Worm (Caenorhabditis elegans) whole organism, L1 larva: ENCODE measurements around the gene egl-18.

Experiments
- C16A3.4 ChIP-seq: fragments of 150-350 bp; optimal IDR thresholded peaks from 2 replicates; lab custom pipeline; 2014; ENCODE audit warnings: missing biosample characterization, missing genetic modification characterization
- F16B12.6 ChIP-seq: fragments of 150-350 bp; optimal IDR thresholded peaks from 2 replicates; lab custom pipeline; 2014; ENCODE audit warnings: missing biosample characterization, missing genetic modification characterization
- Y116A8C.19 ChIP-seq: sonication (generic microtip); optimal IDR thresholded peaks from 2 replicates; lab custom pipeline; 2016; ENCODE audit warnings: missing compliant biosample characterization, missing genetic modification characterization, borderline replicate concordance
- aha-1 ChIP-seq: fragments of 150-350 bp; optimal IDR thresholded peaks from 2 replicates; lab custom pipeline; 2014; ENCODE audit warnings: missing biosample characterization, missing genetic modification characterization
- aly-2 ChIP-seq: fragments of 150-350 bp; optimal IDR thresholded peaks from 2 replicates; lab custom pipeline; 2014; ENCODE audit warnings: missing biosample characterization, missing genetic modification characterization
- ama-1 ChIP-seq: fragments of 150-350 bp; optimal IDR thresholded peaks from 2 replicates; lab custom pipeline; 2014
- ceh-63 ChIP-seq: fragments of 200-800 bp; sonication (Bioruptor generic); optimal IDR thresholded peaks from 2 replicates; lab custom pipeline; 2018; ENCODE audit warnings: mild to moderate bottlenecking, missing genetic modification characterization, missing compliant biosample characterization
- ceh-88 ChIP-seq: fragments of 200-800 bp; sonication (Bioruptor generic); IDR thresholded peaks from 2 replicates; pipeline ENCODE4 v1.3.6; 2022; ENCODE audit warnings: missing genetic modification characterization, missing compliant biosample characterization
- ceh-90 ChIP-seq: sonication (generic microtip); optimal IDR thresholded peaks from 2 replicates; lab custom pipeline; 2016; ENCODE audit warnings: missing genetic modification characterization, missing compliant biosample characterization
- dpl-1 ChIP-seq, 3 experiments: fragments of 150-350 bp in 2 of 3; sonication (generic microtip) in 1 of 3; optimal IDR thresholded peaks; 2 replicates each; lab custom pipeline; 2014 to 2017; ENCODE audit warnings: missing biosample characterization in 3 of 3, missing genetic modification characterization in 3 of 3, missing genetic modification reagents in 3 of 3
- efl-1 ChIP-seq, 4 experiments: fragments of 150-350 bp; optimal IDR thresholded peaks in 3 of 4; peaks in 1 of 4; 1 replicate in 1 of 4; 2 replicates in 3 of 4; lab custom pipeline; 2014; ENCODE audit warnings: missing biosample characterization in 2 of 4, missing genetic modification characterization in 2 of 4, missing genetic modification reagents in 2 of 4
- efl-3 ChIP-seq: fragments of 200-800 bp; sonication (Bioruptor generic); optimal IDR thresholded peaks from 2 replicates; lab custom pipeline; 2018; ENCODE audit warnings: mild to moderate bottlenecking, missing genetic modification characterization, missing compliant biosample characterization
- egl-13 ChIP-seq: sonication (generic microtip); optimal IDR thresholded peaks from 2 replicates; lab custom pipeline; 2016; ENCODE audit warnings: missing genotype, missing genetic modification reagents, missing genetic modification characterization, missing compliant biosample characterization
- elt-2 ChIP-seq: sonication (generic microtip); optimal IDR thresholded peaks from 2 replicates; lab custom pipeline; 2016; ENCODE audit warnings: missing genetic modification characterization, mild to moderate bottlenecking, inconsistent platforms, missing compliant biosample characterization, missing genetic modification reagents
- elt-3 ChIP-seq, 6 experiments: fragments of 150-350 bp in 1 of 6; sonication (generic microtip); optimal IDR thresholded peaks; 2 replicates each; lab custom pipeline; 2017 to 2018; ENCODE audit warnings: missing biosample characterization in 6 of 6, missing genetic modification characterization in 6 of 6, inconsistent platforms in 1 of 6
- fkh-10 ChIP-seq: sonication (generic microtip); optimal IDR thresholded peaks from 2 replicates; lab custom pipeline; 2017; ENCODE audit warnings: missing biosample characterization, missing genetic modification reagents, missing genetic modification characterization
- fkh-4 ChIP-seq: sonication (generic microtip); optimal IDR thresholded peaks from 2 replicates; lab custom pipeline; 2016; ENCODE audit warnings: missing compliant biosample characterization, missing genetic modification characterization, borderline replicate concordance
- grh-1 ChIP-seq: fragments of 200-800 bp; sonication (Bioruptor generic); IDR thresholded peaks from 2 replicates; pipeline ENCODE4 v1.3.6; 2022; ENCODE audit warnings: missing genetic modification reagents, missing genetic modification characterization, missing compliant biosample characterization
- hlh-17 ChIP-seq: fragments of 200-800 bp; sonication (Bioruptor generic); optimal IDR thresholded peaks from 2 replicates; lab custom pipeline; 2018; ENCODE audit warnings: missing genetic modification characterization, mild to moderate bottlenecking, missing compliant biosample characterization, moderate library complexity, borderline replicate concordance
- hlh-4 ChIP-seq: sonication (generic microtip); optimal IDR thresholded peaks from 2 replicates; lab custom pipeline; 2016; ENCODE audit warnings: mild to moderate bottlenecking, missing genetic modification characterization, missing compliant biosample characterization
- hpl-2 ChIP-seq: fragments of 150-350 bp; optimal IDR thresholded peaks from 2 replicates; lab custom pipeline; 2014; ENCODE audit warnings: missing biosample characterization, missing genetic modification reagents, missing genetic modification characterization
- irx-1 ChIP-seq: sonication (generic microtip); optimal IDR thresholded peaks from 2 replicates; lab custom pipeline; 2016; ENCODE audit warnings: missing genetic modification characterization, missing compliant biosample characterization
- isw-1 ChIP-seq: fragments of 200-800 bp; sonication (Bioruptor generic); IDR thresholded peaks from 2 replicates; pipeline ENCODE4 v1.3.6; 2022; ENCODE audit warnings: missing genetic modification characterization, missing compliant biosample characterization
- lin-14 ChIP-seq: fragments of 200-800 bp; sonication (Bioruptor generic); optimal IDR thresholded peaks from 2 replicates; lab custom pipeline; 2018; ENCODE audit warnings: mild to moderate bottlenecking, missing genetic modification characterization, moderate library complexity, missing compliant biosample characterization
- lin-15B ChIP-seq: fragments of 150-350 bp; sonication (generic microtip); optimal IDR thresholded peaks from 3 replicates; lab custom pipeline; 2014; ENCODE audit warnings: missing biosample characterization, missing genetic modification characterization
- lin-35 ChIP-seq, 2 experiments: fragments of 150-350 bp; optimal IDR thresholded peaks; 2 replicates each; lab custom pipeline; 2014; ENCODE audit warnings: missing biosample characterization in 2 of 2, missing genetic modification characterization in 2 of 2, missing genetic modification reagents in 2 of 2
- lir-3 ChIP-seq: sonication (generic microtip); optimal IDR thresholded peaks from 2 replicates; lab custom pipeline; 2016; ENCODE audit warnings: mild to moderate bottlenecking, missing genetic modification characterization, moderate library complexity, missing compliant biosample characterization; ENCODE audit not compliant: poor library complexity
- lsy-2 ChIP-seq, 2 experiments: fragments of 150-350 bp; optimal IDR thresholded peaks; 2 replicates each; lab custom pipeline; 2014; ENCODE audit warnings: missing biosample characterization in 2 of 2, missing genetic modification characterization in 2 of 2
- mab-9 ChIP-seq: fragments of 200-800 bp; sonication (Bioruptor generic); IDR thresholded peaks from 2 replicates; pipeline ENCODE4 v1.3.6; 2022; ENCODE audit warnings: missing genetic modification reagents, missing genetic modification characterization, missing compliant biosample characterization
- nhr-11 ChIP-seq: fragments of 150-350 bp; optimal IDR thresholded peaks from 2 replicates; lab custom pipeline; 2014; ENCODE audit warnings: missing biosample characterization, missing genetic modification characterization
- nhr-12 ChIP-seq: sonication (generic microtip); optimal IDR thresholded peaks from 2 replicates; lab custom pipeline; 2017; ENCODE audit warnings: missing biosample characterization, missing genetic modification characterization
- nhr-19 ChIP-seq: fragments of 200-800 bp; sonication (Bioruptor generic); conservative IDR thresholded peaks from 2 replicates; pipeline ENCODE4 v1.3.6; 2022; ENCODE audit warnings: missing genetic modification characterization, missing compliant biosample characterization
- nhr-20 ChIP-seq: sonication (generic microtip); optimal IDR thresholded peaks from 2 replicates; lab custom pipeline; 2016; ENCODE audit warnings: mild to moderate bottlenecking, missing genetic modification characterization, missing compliant biosample characterization
- nhr-237 ChIP-seq: fragments of 150-350 bp; optimal IDR thresholded peaks from 2 replicates; lab custom pipeline; 2014; ENCODE audit warnings: missing biosample characterization, missing genetic modification characterization
- nhr-28 ChIP-seq: fragments of 150-350 bp; optimal IDR thresholded peaks from 2 replicates; lab custom pipeline; 2014; ENCODE audit warnings: missing biosample characterization, missing genetic modification characterization
- nhr-47 ChIP-seq: sonication (generic microtip); optimal IDR thresholded peaks from 2 replicates; lab custom pipeline; 2016; ENCODE audit warnings: mild to moderate bottlenecking, missing genetic modification characterization, moderate library complexity, missing compliant biosample characterization
- nhr-71 ChIP-seq: sonication (generic microtip); optimal IDR thresholded peaks from 2 replicates; lab custom pipeline; 2016; ENCODE audit warnings: mild to moderate bottlenecking, missing genetic modification characterization, moderate library complexity, missing compliant biosample characterization
- nhr-85 ChIP-seq: sonication (generic microtip); peaks from one replicate; lab custom pipeline; 2016; ENCODE audit warnings: missing genetic modification characterization, inconsistent platforms, missing compliant biosample characterization
- nhr-90 ChIP-seq: sonication (generic microtip); optimal IDR thresholded peaks from 2 replicates; lab custom pipeline; 2016; ENCODE audit warnings: mild to moderate bottlenecking, missing genetic modification characterization, missing compliant biosample characterization; ENCODE audit not compliant: poor library complexity
- pax-3 ChIP-seq: fragments of 200-800 bp; sonication (Bioruptor generic); optimal IDR thresholded peaks from 2 replicates; lab custom pipeline; 2018; ENCODE audit warnings: mild to moderate bottlenecking, missing genetic modification characterization, moderate library complexity, missing compliant biosample characterization
- pqm-1 ChIP-seq: sonication (generic microtip); optimal IDR thresholded peaks from 3 replicates; lab custom pipeline; 2017; ENCODE audit warnings: missing biosample characterization, missing genetic modification characterization
- rnt-1 ChIP-seq: sonication (generic microtip); optimal IDR thresholded peaks from 2 replicates; lab custom pipeline; 2016; ENCODE audit warnings: mild to moderate bottlenecking, missing genetic modification characterization, moderate library complexity, missing compliant biosample characterization
- snpc-4 ChIP-seq: fragments of 150-350 bp; optimal IDR thresholded peaks from 2 replicates; lab custom pipeline; 2014; ENCODE audit warnings: missing biosample characterization, missing genetic modification characterization
- snu-23 ChIP-seq: sonication (generic microtip); optimal IDR thresholded peaks from 2 replicates; lab custom pipeline; 2016; ENCODE audit warnings: missing genetic modification characterization, missing compliant biosample characterization
- swsn-7 ChIP-seq: sonication (generic microtip); optimal IDR thresholded peaks from 2 replicates; lab custom pipeline; 2016; ENCODE audit warnings: missing genetic modification characterization, missing compliant biosample characterization
- tlp-1 ChIP-seq: fragments of 150-350 bp; optimal IDR thresholded peaks from 2 replicates; lab custom pipeline; 2014; ENCODE audit warnings: missing biosample characterization, missing genetic modification characterization
- unc-30 ChIP-seq: sonication (generic microtip); optimal IDR thresholded peaks from 2 replicates; lab custom pipeline; 2017; ENCODE audit warnings: missing biosample characterization, missing genetic modification characterization
- unc-62 ChIP-seq: fragments of 150-350 bp; optimal IDR thresholded peaks from 2 replicates; lab custom pipeline; 2014; ENCODE audit warnings: missing biosample characterization, missing genetic modification reagents, missing genetic modification characterization
- unc-86 ChIP-seq: sonication (generic microtip); optimal IDR thresholded peaks from 2 replicates; lab custom pipeline; 2016; ENCODE audit warnings: missing genetic modification characterization, missing compliant biosample characterization
- vab-15 ChIP-seq: sonication (generic microtip); optimal IDR thresholded peaks from 2 replicates; lab custom pipeline; 2017; ENCODE audit warnings: missing genotype, mild to moderate bottlenecking, missing genetic modification characterization, missing compliant biosample characterization
- zip-4 ChIP-seq: fragments of 200-800 bp; sonication (Bioruptor generic); optimal IDR thresholded peaks from 2 replicates; lab custom pipeline; 2018; ENCODE audit warnings: mild to moderate bottlenecking, missing genetic modification characterization, moderate library complexity, missing compliant biosample characterization
- ztf-4 ChIP-seq: fragments of 150-350 bp; optimal IDR thresholded peaks from 2 replicates; lab custom pipeline; 2014; ENCODE audit warnings: missing biosample characterization, missing genetic modification characterization

The egl-18 gene

DNA sequence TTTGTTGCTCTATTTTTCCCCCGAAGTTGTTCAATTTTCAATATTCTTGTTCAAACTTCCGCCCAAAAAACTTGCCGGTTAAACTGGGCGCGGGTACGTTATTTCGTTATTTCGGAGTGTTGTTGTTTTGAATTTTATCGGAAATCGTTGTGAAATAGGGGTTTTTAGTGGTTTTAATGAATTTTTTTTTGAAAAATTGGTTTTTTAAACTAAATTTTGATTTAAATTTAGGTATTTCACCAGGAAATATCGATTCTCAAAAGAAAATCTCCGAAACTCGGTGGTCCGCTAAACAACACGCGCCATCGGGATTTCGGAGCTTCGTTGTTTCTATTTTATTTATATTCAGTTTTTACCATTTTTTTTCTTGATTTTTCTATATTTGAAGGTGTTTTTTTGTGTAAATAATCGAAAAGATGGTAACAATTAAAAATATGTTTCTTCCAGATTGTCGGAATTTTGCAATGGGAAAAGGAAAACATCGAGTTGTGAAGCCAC lies 51.1 kb downstream of the egl-18 start, which contains the start of gene F52C12.2 (continued):
- TF ChIP-seq grh-1 (GFP tag; lab: Robert Waterston, UW) (no peak), snu-23 (peak; percentile 82), hpl-2 (GFP tag; lab: Kevin White, UChicago) (no peak), ceh-63 (GFP tag; lab: Kevin White, UChicago) (no peak), mab-9 (GFP tag; lab: Robert Waterston, UW) (no peak), hlh-17 (no peak), lin-15B (tag; lab: Kevin White, UChicago) (peak; percentile 47), elt-2 (peak; percentile 23), nhr-47 (tag; lab: Kevin White, UChicago) (peak; percentile 87), unc-86 (tag; lab: Kevin White, UChicago) (peak; percentile 59), nhr-85 (tag; lab: Kevin White, UChicago) (peak; percentile 83), efl-3 (GFP tag; lab: Kevin White, UChicago) (no peak), zip-4 (peak; percentile 56), ceh-88 (GFP tag; lab: Robert Waterston, UW) (peak; percentile 47; the same call in 1 of the 2 replicates), nhr-11 (no peak), ama-1 (lab: Kevin White, UChicago) (no peak), isw-1 (peak; percentile 65), lsy-2 (tag; optimal IDR thresholded peaks at IDR 0.05; lab: Kevin White, UChicago) (peak; percentile 69 to 80), pqm-1 (tag; lab: Kevin White, UChicago) (no peak), tlp-1 (no peak), nhr-19 (peak; percentile 61), egl-13 (tag; lab: Kevin White, UChicago) (peak; percentile 71), ceh-90 (no peak), C16A3.4 (tag; lab: Kevin White, UChicago) (peak; percentile 34), nhr-71 (tag; lab: Kevin White, UChicago) (peak; percentile 86), nhr-12 (tag; lab: Kevin White, UChicago) (no peak), lir-3 (no peak), elt-3 (tag; optimal IDR thresholded peaks at IDR 0.05; lab: Kevin White, UChicago) (peak in 1 of 6 experiments; percentile 22), nhr-90 (peak; percentile 80), lin-35 (GFP tag; optimal IDR thresholded peaks at IDR 0.05; lab: Kevin White, UChicago) (peak; percentile 79 to 91), lin-14 (no peak), snpc-4 (tag; lab: Kevin White, UChicago) (no peak), vab-15 (no peak), Y116A8C.19 (tag; lab: Kevin White, UChicago) (no peak), nhr-28 (no peak), pax-3 (tag; lab: Kevin White, UChicago) (peak; percentile 51), fkh-4 (tag; lab: Kevin White, UChicago) (no peak), nhr-20 (tag; lab: Kevin White, UChicago) (peak; percentile 76), aly-2 (tag; lab: Kevin White, UChicago) (peak; percentile 19), F16B12.6 (no peak), rnt-1 (tag; lab: Kevin White, UChicago) (no peak), swsn-7 (tag; lab: Kevin White, UChicago) (peak; percentile 82), aha-1 (tag; lab: Kevin White, UChicago) (no peak), efl-1 (optimal IDR thresholded peaks at IDR 0.05; lab: Kevin White, UChicago) (peak; percentile 48 to 85), efl-1 (GFP tag; optimal IDR thresholded peaks at IDR 0.05 in 1 of 2; lab: Kevin White, UChicago) (peak; percentile 86 to 98), fkh-10 (no peak), irx-1 (tag; lab: Kevin White, UChicago) (peak; percentile 67), ztf-4 (no peak), unc-62 (GFP tag; lab: Kevin White, UChicago) (no peak), unc-30 (tag; lab: Kevin White, UChicago) (no peak), hlh-4 (tag; lab: Kevin White, UChicago) (no peak), nhr-237 (tag; lab: Kevin White, UChicago) (no peak), dpl-1 (GFP tag; optimal IDR thresholded peaks at IDR 0.05; lab: Kevin White, UChicago) (peak; percentile 70 to 88 (median 84))
